Worm (Caenorhabditis elegans) whole organism, late embryonic: ENCODE measurements around the gene Y34B4A.4.
A peak's percentile ranks its signal among the peaks of the same experiment; 100 is the strongest.

Experiments used
- F13H6.1 ChIP-seq: sonication (generic microtip); optimal IDR thresholded peaks from 2 replicates; lab custom pipeline; 2016; ENCODE audit warnings: missing genetic modification characterization, missing compliant biosample characterization
- K02D7.2 ChIP-seq: sonication (generic microtip); optimal IDR thresholded peaks from 2 replicates; lab custom pipeline; 2017; ENCODE audit warnings: mild to moderate bottlenecking, missing genetic modification characterization, missing compliant biosample characterization
- K09A11.1 ChIP-seq: sonication (generic microtip); optimal IDR thresholded peaks from 2 replicates; lab custom pipeline; 2017; ENCODE audit warnings: antibody characterized with exemption, mild to moderate bottlenecking, missing genetic modification characterization, missing compliant biosample characterization; ENCODE audit not compliant: insufficient read depth
- T23F11.4 ChIP-seq: fragments of 200-800 bp; sonication (Bioruptor generic); optimal IDR thresholded peaks from 2 replicates; lab custom pipeline; 2018; ENCODE audit warnings: mild to moderate bottlenecking, missing genetic modification characterization, missing compliant biosample characterization
- Y22D7AL.16 ChIP-seq: sonication (generic microtip); optimal IDR thresholded peaks from 2 replicates; lab custom pipeline; 2016; ENCODE audit warnings: missing genetic modification characterization, missing compliant biosample characterization
- ama-1 ChIP-seq: fragments of 150-350 bp; optimal IDR thresholded peaks from 2 replicates; lab custom pipeline; 2014
- ceh-14 ChIP-seq: sonication (generic microtip); optimal IDR thresholded peaks from 2 replicates; lab custom pipeline; 2016; ENCODE audit warnings: missing genotype, missing genetic modification characterization, missing compliant biosample characterization
- ceh-2 ChIP-seq: sonication (generic microtip); optimal IDR thresholded peaks from 2 replicates; lab custom pipeline; 2016; ENCODE audit warnings: missing genotype, missing genetic modification characterization, missing compliant biosample characterization
- ceh-22 ChIP-seq: sonication (generic microtip); optimal IDR thresholded peaks from 2 replicates; lab custom pipeline; 2017; ENCODE audit warnings: missing biosample characterization, missing genetic modification characterization
- ceh-31 ChIP-seq: sonication (generic microtip); optimal IDR thresholded peaks from 2 replicates; lab custom pipeline; 2016; ENCODE audit warnings: missing genetic modification characterization, missing compliant biosample characterization
- ceh-34 ChIP-seq: sonication (generic microtip); optimal IDR thresholded peaks from 2 replicates; lab custom pipeline; 2016; ENCODE audit warnings: mild to moderate bottlenecking, missing genetic modification characterization, missing compliant biosample characterization
- ceh-6 ChIP-seq: fragments of 200-800 bp; sonication (Bioruptor generic); optimal IDR thresholded peaks from 2 replicates; lab custom pipeline; 2018; ENCODE audit warnings: mild to moderate bottlenecking, missing genetic modification characterization, missing compliant biosample characterization
- ceh-9 ChIP-seq: sonication (generic microtip); optimal IDR thresholded peaks from 2 replicates; lab custom pipeline; 2016; ENCODE audit warnings: mild to moderate bottlenecking, missing genetic modification characterization, inconsistent platforms, missing compliant biosample characterization
- elt-2 ChIP-seq: sonication (generic microtip); optimal IDR thresholded peaks from 2 replicates; lab custom pipeline; 2016; ENCODE audit warnings: missing genetic modification reagents, missing genetic modification characterization, missing compliant biosample characterization
- elt-4 ChIP-seq: sonication (generic microtip); optimal IDR thresholded peaks from 2 replicates; lab custom pipeline; 2016; ENCODE audit warnings: missing genetic modification characterization, missing compliant biosample characterization
- eyg-1 ChIP-seq: sonication (generic microtip); optimal IDR thresholded peaks from 2 replicates; lab custom pipeline; 2016; ENCODE audit warnings: missing genotype, missing genetic modification characterization, missing compliant biosample characterization
- fax-1 ChIP-seq: sonication (generic microtip); optimal IDR thresholded peaks from 2 replicates; lab custom pipeline; 2016; ENCODE audit warnings: missing genotype, missing genetic modification characterization, missing compliant biosample characterization
- fkh-6 ChIP-seq: sonication (generic microtip); optimal IDR thresholded peaks from 2 replicates; lab custom pipeline; 2016; ENCODE audit warnings: missing genetic modification characterization, missing compliant biosample characterization
- gmeb-2 ChIP-seq: sonication (generic microtip); optimal IDR thresholded peaks from 2 replicates; lab custom pipeline; 2016; ENCODE audit warnings: missing genetic modification characterization, inconsistent platforms, missing compliant biosample characterization
- hlh-13 ChIP-seq: fragments of 200-800 bp; sonication (Bioruptor generic); optimal IDR thresholded peaks from 2 replicates; lab custom pipeline; 2018; ENCODE audit warnings: mild to moderate bottlenecking, missing genetic modification characterization, missing compliant biosample characterization
- hlh-30 ChIP-seq: sonication (generic microtip); optimal IDR thresholded peaks from 2 replicates; lab custom pipeline; 2017; ENCODE audit warnings: antibody characterized with exemption, missing genetic modification characterization, missing compliant biosample characterization; ENCODE audit not compliant: insufficient read depth
- hlh-6 ChIP-seq: sonication (generic microtip); optimal IDR thresholded peaks from 2 replicates; lab custom pipeline; 2016; ENCODE audit warnings: missing genotype, missing genetic modification characterization, missing compliant biosample characterization
- lim-6 ChIP-seq: sonication (generic microtip); optimal IDR thresholded peaks from 2 replicates; lab custom pipeline; 2016; ENCODE audit warnings: missing genetic modification characterization, missing compliant biosample characterization
- lin-11 ChIP-seq: fragments of 200-800 bp; sonication (Bioruptor generic); optimal IDR thresholded peaks from 2 replicates; lab custom pipeline; 2018; ENCODE audit warnings: mild to moderate bottlenecking, missing genetic modification characterization, missing compliant biosample characterization
- madf-2 ChIP-seq: sonication (generic microtip); optimal IDR thresholded peaks from 2 replicates; lab custom pipeline; 2017; ENCODE audit warnings: missing genetic modification characterization, missing compliant biosample characterization
- nfya-1 ChIP-seq: sonication (generic microtip); optimal IDR thresholded peaks from 2 replicates; lab custom pipeline; 2017; ENCODE audit warnings: missing genetic modification characterization, mild to moderate bottlenecking, missing compliant biosample characterization, antibody characterized with exemption, moderate library complexity
- nhr-11 ChIP-seq: fragments of 150-350 bp; optimal IDR thresholded peaks from 2 replicates; lab custom pipeline; 2014; ENCODE audit warnings: missing biosample characterization, missing genetic modification characterization
- nhr-232 ChIP-seq: sonication (generic microtip); optimal IDR thresholded peaks from 2 replicates; lab custom pipeline; 2016; ENCODE audit warnings: missing genetic modification characterization, missing compliant biosample characterization
- pag-3 ChIP-seq: sonication (generic microtip); optimal IDR thresholded peaks from 2 replicates; lab custom pipeline; 2016; ENCODE audit warnings: missing compliant biosample characterization, missing genetic modification characterization, borderline replicate concordance
- pha-4 ChIP-seq: fragments of 150-350 bp; optimal IDR thresholded peaks from 2 replicates; lab custom pipeline; 2018; ENCODE audit warnings: missing biosample characterization, missing genetic modification reagents, missing genetic modification characterization
- pros-1 ChIP-seq: fragments of 150-350 bp; optimal IDR thresholded peaks from 2 replicates; lab custom pipeline; 2014; ENCODE audit warnings: missing biosample characterization, missing genetic modification reagents, missing genetic modification characterization
- ref-2 ChIP-seq: sonication (generic microtip); optimal IDR thresholded peaks from 2 replicates; lab custom pipeline; 2016; ENCODE audit warnings: missing genetic modification characterization, missing compliant biosample characterization
- sox-2 ChIP-seq: fragments of 200-800 bp; sonication (Bioruptor generic); IDR thresholded peaks from 2 replicates; pipeline ENCODE4 v1.3.6; 2022; ENCODE audit warnings: missing genetic modification reagents, missing genetic modification characterization, missing compliant biosample characterization
- tbx-2 ChIP-seq: sonication (generic microtip); optimal IDR thresholded peaks from 2 replicates; lab custom pipeline; 2016; ENCODE audit warnings: missing genetic modification characterization, missing compliant biosample characterization
- ttx-3 ChIP-seq: sonication (generic microtip); optimal IDR thresholded peaks from 2 replicates; lab custom pipeline; 2016; ENCODE audit warnings: missing genetic modification reagents, missing genetic modification characterization, missing compliant biosample characterization
- unc-42 ChIP-seq: sonication (generic microtip); optimal IDR thresholded peaks from 2 replicates; lab custom pipeline; 2016; ENCODE audit warnings: missing genotype, missing genetic modification characterization, missing compliant biosample characterization
- unc-55 ChIP-seq: sonication (generic microtip); optimal IDR thresholded peaks from 2 replicates; lab custom pipeline; 2017; ENCODE audit warnings: missing biosample characterization, missing genetic modification reagents, missing genetic modification characterization
- zip-5 ChIP-seq: sonication (generic microtip); optimal IDR thresholded peaks from 2 replicates; lab custom pipeline; 2016; ENCODE audit warnings: missing genetic modification characterization, missing compliant biosample characterization
- ztf-16 ChIP-seq: sonication (generic microtip); optimal IDR thresholded peaks from 2 replicates; lab custom pipeline; 2017; ENCODE audit warnings: missing genetic modification characterization, missing compliant biosample characterization

The Y34B4A.4 gene

DNA sequence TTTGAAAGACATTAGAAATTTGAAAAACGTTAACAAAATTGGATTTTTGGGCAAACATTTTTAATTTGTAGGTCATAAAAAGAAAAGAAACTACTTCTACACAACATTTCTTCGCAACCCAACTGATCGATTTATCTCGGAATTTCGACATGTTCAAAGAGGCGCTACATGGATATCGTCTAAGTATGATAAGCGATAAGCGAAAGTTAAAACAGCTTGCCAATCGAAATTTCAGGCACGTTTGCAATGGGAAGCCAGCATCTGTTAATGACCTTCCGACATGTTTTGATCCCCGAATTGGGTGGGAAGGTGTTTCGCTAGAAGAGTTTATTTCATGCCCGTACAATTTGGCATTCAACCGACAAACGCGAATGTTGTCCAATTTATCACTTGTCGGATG, 12.6 kb downstream of the Y34B4A.4 start:
- no peak for TF ChIP-seq ceh-9
- no peak for TF ChIP-seq ceh-14 (tag; lab: Kevin White, UChicago)
- TF ChIP-seq ztf-16, result no peak
- TF ChIP-seq ceh-6, result no peak
- TF ChIP-seq fax-1 (tag; lab: Kevin White, UChicago), result no peak
- TF ChIP-seq lin-11 (tag; lab: Kevin White, UChicago), result no peak
- no peak for TF ChIP-seq ceh-34 (tag; lab: Kevin White, UChicago)
- TF ChIP-seq fkh-6 (tag; lab: Kevin White, UChicago), result no peak
- TF ChIP-seq T23F11.4, result no peak
- no peak for TF ChIP-seq ama-1 (lab: Kevin White, UChicago)

DNA sequence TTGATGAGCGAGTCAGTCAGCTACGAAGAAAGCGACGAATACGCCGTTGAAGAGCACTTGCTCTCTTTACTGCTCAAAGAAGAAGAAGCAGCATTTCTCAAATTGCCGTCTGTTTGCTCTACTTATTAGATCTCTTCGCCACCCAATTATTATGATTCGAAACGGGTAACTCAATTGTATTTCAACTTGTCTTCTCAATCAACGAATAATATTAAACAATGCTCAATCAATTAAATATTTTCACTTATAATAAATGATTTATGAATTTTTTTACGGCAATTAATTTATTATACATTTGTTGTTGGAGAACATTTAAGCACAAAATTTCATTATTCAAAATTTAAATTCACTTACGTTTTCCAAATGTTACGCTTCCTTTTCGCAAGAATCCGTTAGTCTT, 14.1 kb downstream of the Y34B4A.4 start:
- peak; percentile 47 for TF ChIP-seq unc-42
- no peak for TF ChIP-seq Y22D7AL.16 (tag; lab: Kevin White, UChicago)
- no peak for TF ChIP-seq pros-1
- no peak for TF ChIP-seq pha-4 (tag; lab: Kevin White, UChicago)

DNA sequence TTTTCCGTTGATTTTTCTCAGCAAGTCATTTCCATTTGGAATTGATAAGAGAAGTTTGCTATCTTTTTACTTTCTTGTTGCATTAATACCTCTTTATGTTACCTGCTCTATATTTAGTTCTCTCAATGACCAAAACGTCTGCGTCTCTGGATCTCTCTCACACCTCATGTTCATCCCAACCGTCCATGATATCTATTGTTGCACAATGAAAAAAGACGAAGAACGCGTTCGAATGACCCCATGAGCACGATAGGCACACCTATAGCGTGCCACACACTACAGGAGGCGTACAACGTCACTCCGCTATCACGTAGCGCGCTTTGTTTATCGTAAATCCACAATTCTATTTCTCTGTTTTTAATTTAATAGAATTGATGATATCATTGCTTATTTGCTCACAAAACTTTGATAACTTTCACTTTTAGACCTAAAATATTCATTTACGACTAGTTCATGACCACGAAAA, 15.1 kb downstream of the Y34B4A.4 start, which contains the start of gene Y34B4A.2:
Y34B4A.2 (plus strand) TSS at position 328 of the 466 bp plus-strand sequence.
- TF ChIP-seq ceh-22 (tag; lab: Kevin White, UChicago) (no peak), ref-2 (tag; lab: Kevin White, UChicago) (peak; percentile 35), lim-6 (tag; lab: Kevin White, UChicago) (no peak), elt-2 (tag; lab: Kevin White, UChicago) (peak; percentile 79), pag-3 (tag; lab: Kevin White, UChicago) (no peak), K02D7.2 (no peak), ceh-6 (no peak), tbx-2 (tag; lab: Kevin White, UChicago) (peak; percentile 26), unc-42 (peak; percentile 61), hlh-30 (tag; lab: Kevin White, UChicago) (peak; percentile 54), elt-4 (tag; lab: Kevin White, UChicago) (no peak)

DNA sequence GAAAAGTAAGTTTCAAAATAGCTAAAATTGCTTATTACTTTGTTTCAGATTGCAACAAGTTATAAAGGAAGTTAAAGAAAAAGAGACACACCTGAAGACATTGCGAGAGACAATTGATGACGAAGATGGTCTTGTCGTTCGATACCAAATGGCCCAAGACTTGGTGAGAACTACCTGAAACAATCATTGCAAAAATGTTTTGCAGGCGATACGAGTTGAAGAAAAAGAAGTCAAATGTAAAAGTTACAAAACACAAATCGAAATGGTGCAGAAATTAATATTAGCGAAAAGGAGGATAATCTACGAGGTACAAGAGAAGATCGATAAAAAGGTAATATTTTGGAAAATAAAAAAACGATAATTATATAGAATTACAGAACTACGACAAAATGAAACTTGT, 15.5 kb downstream of the Y34B4A.4 start, which contains the start of gene rga-8:
rga-8 (minus strand) TSS at position 101 of the 400 bp plus-strand sequence.
- TF ChIP-seq madf-2 (tag; lab: Kevin White, UChicago) (no peak), eyg-1 (tag; lab: Kevin White, UChicago) (no peak), ttx-3 (tag; lab: Kevin White, UChicago) (no peak), ceh-2 (tag; lab: Kevin White, UChicago) (no peak), nfya-1 (tag; lab: Kevin White, UChicago) (no peak), tbx-2 (tag; lab: Kevin White, UChicago) (no peak), ceh-14 (tag; lab: Kevin White, UChicago) (no peak), sox-2 (GFP tag; lab: Robert Waterston, UW) (no peak), elt-2 (tag; lab: Kevin White, UChicago) (no peak), K09A11.1 (tag; lab: Kevin White, UChicago) (no peak), lin-11 (tag; lab: Kevin White, UChicago) (no peak), elt-4 (tag; lab: Kevin White, UChicago) (no peak), K02D7.2 (no peak), hlh-6 (tag; lab: Kevin White, UChicago) (no peak)

DNA sequence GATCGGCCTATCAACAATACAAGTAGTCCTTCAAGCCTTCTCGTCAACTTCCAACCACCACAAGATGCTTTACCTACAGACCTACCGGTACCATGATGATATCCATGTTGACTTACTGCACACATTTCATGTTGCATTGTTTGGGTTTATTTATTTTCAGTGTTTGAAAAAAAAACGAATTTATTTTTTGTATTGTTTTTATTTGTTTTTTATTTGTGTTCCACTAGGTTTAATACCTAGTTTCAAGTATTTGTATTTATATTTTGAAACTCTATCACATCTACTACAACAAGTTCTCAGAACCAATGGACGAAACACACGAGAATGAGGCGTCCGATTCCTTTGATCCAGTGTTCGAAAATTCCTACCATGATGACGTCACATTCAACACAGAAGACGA, 19.4 kb downstream of the Y34B4A.4 start, which contains the start of gene vps-41:
vps-41 (plus strand) TSS at position 301 of the 400 bp plus-strand sequence.
- no peak for TF ChIP-seq zip-5 (tag; lab: Kevin White, UChicago)
- TF ChIP-seq, all 69 proteins: peak for 0

DNA sequence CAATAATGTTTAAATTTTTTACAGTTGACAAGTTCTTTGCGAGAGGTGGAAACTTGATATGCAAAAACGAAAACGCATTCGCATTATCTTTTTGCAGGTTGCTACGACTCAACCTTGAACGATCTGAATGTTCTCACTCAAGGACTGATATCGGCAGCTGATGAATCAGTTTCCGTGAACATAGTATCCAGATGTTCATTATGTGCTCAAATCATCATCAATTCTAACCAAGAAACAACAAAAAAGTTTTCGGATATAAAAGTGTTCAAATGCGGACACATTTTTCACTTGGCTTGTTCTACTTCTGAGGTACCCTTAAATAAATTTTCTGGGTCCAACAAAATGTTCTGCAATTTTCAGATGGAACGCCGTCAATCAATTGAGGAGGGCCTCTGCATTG, 25.0 kb downstream of the Y34B4A.4 start:
- TF ChIP-seq ceh-9 (no peak), hlh-13 (GFP tag; lab: Kevin White, UChicago) (no peak), elt-4 (tag; lab: Kevin White, UChicago) (no peak), F13H6.1 (tag; lab: Kevin White, UChicago) (no peak), nhr-232 (tag; lab: Kevin White, UChicago) (no peak), nhr-11 (tag; lab: Kevin White, UChicago) (no peak), unc-55 (GFP tag; lab: Kevin White, UChicago) (no peak), lim-6 (tag; lab: Kevin White, UChicago) (no peak), ceh-31 (tag; lab: Kevin White, UChicago) (no peak), pha-4 (tag; lab: Kevin White, UChicago) (no peak), madf-2 (tag; lab: Kevin White, UChicago) (no peak), eyg-1 (tag; lab: Kevin White, UChicago) (no peak), sox-2 (GFP tag; lab: Robert Waterston, UW) (no peak), gmeb-2 (tag; lab: Kevin White, UChicago) (no peak), pros-1 (no peak)
